Worm (Caenorhabditis elegans) whole organism, young adult: ENCODE measurements around the gene C48D1.9.

ENCODE experiments used
- B0261.1 ChIP-seq: sonication (generic microtip); optimal IDR thresholded peaks from 2 replicates; lab custom pipeline; 2016; ENCODE audit warnings: mild to moderate bottlenecking, missing genetic modification characterization, moderate library complexity, missing compliant biosample characterization
- B0336.3 ChIP-seq: fragments of 200-800 bp; sonication (Bioruptor generic); IDR thresholded peaks from 2 replicates; pipeline ENCODE4 v1.3.6; 2022; ENCODE audit warnings: missing genetic modification characterization, missing compliant biosample characterization
- C06A6.2 ChIP-seq: fragments of 200-800 bp; sonication (Bioruptor generic); conservative IDR thresholded peaks from 2 replicates; pipeline ENCODE4 v1.3.6; 2022; ENCODE audit warnings: missing genetic modification characterization, missing compliant biosample characterization
- C17E4.6 ChIP-seq: fragments of 200-800 bp; sonication (Bioruptor generic); IDR thresholded peaks from 2 replicates; pipeline ENCODE4 v1.3.6; 2022; ENCODE audit warnings: missing genetic modification reagents, missing genetic modification characterization, missing compliant biosample characterization
- F22D6.2 ChIP-seq: sonication (generic microtip); optimal IDR thresholded peaks from 2 replicates; lab custom pipeline; 2016; ENCODE audit warnings: mild to moderate bottlenecking, missing genetic modification characterization, missing compliant biosample characterization
- F33H1.4 ChIP-seq: fragments of 200-800 bp; sonication (Bioruptor generic); IDR thresholded peaks from 2 replicates; pipeline ENCODE4 v1.3.6; 2022; ENCODE audit warnings: missing genetic modification reagents, missing genetic modification characterization, missing compliant biosample characterization
- F52B5.7 ChIP-seq: sonication (generic microtip); optimal IDR thresholded peaks from 2 replicates; lab custom pipeline; 2016; ENCODE audit warnings: mild to moderate bottlenecking, missing genetic modification characterization, missing compliant biosample characterization
- F55B11.4 ChIP-seq: sonication (generic microtip); optimal IDR thresholded peaks from 2 replicates; lab custom pipeline; 2016; ENCODE audit warnings: missing compliant biosample characterization, missing genetic modification characterization, borderline replicate concordance; ENCODE audit not compliant: insufficient read depth
- K12H6.12 ChIP-seq: fragments of 200-800 bp; sonication (Bioruptor generic); optimal IDR thresholded peaks from 2 replicates; lab custom pipeline; 2018; ENCODE audit warnings: mild to moderate bottlenecking, missing genetic modification characterization, missing compliant biosample characterization
- Y53F4B.3 ChIP-seq: fragments of 200-800 bp; sonication (Bioruptor generic); IDR thresholded peaks from 2 replicates; pipeline ENCODE4 v1.3.6; 2022; ENCODE audit warnings: missing genetic modification reagents, missing genetic modification characterization, missing compliant biosample characterization
- Y53G8AR.9 ChIP-seq: fragments of 200-800 bp; sonication (Bioruptor generic); conservative IDR thresholded peaks from 2 replicates; pipeline ENCODE4 v1.3.6; 2022; ENCODE audit warnings: missing genetic modification reagents, missing genetic modification characterization, missing compliant biosample characterization
- Y56A3A.18 ChIP-seq: fragments of 200-800 bp; sonication (Bioruptor generic); IDR thresholded peaks from 2 replicates; pipeline ENCODE4 v1.3.6; 2022; ENCODE audit warnings: missing genetic modification reagents, missing genetic modification characterization, missing compliant biosample characterization
- Y79H2A.3 ChIP-seq: fragments of 200-800 bp; sonication (Bioruptor generic); conservative IDR thresholded peaks from 2 replicates; pipeline ENCODE4 v1.3.6; 2022; ENCODE audit warnings: missing genetic modification reagents, missing genetic modification characterization, missing compliant biosample characterization
- ama-1 ChIP-seq, 3 experiments: fragments of 150-350 bp in 1 of 3; sonication (generic microtip) in 2 of 3; optimal IDR thresholded peaks; 2 replicates each; lab custom pipeline; 2014 to 2018; ENCODE audit warnings: missing biosample characterization in 2 of 3, missing genetic modification characterization in 2 of 3, missing genetic modification reagents in 2 of 3
- aptf-2 ChIP-seq: fragments of 200-800 bp; sonication (Bioruptor generic); conservative IDR thresholded peaks from 2 replicates; pipeline ENCODE4 v1.3.6; 2022; ENCODE audit warnings: missing genetic modification reagents, missing genetic modification characterization, missing compliant biosample characterization
- atf-7 ChIP-seq: sonication (generic microtip); optimal IDR thresholded peaks from 2 replicates; lab custom pipeline; 2017; ENCODE audit warnings: mild to moderate bottlenecking, missing genetic modification characterization, missing compliant biosample characterization
- die-1 ChIP-seq: sonication (generic microtip); optimal IDR thresholded peaks from 2 replicates; lab custom pipeline; 2016; ENCODE audit warnings: missing genotype, mild to moderate bottlenecking, missing genetic modification characterization, missing compliant biosample characterization
- efl-1 ChIP-seq: fragments of 150-350 bp; optimal IDR thresholded peaks from 2 replicates; lab custom pipeline; 2014; ENCODE audit warnings: missing biosample characterization, missing genetic modification reagents, missing genetic modification characterization
- egl-18 ChIP-seq: fragments of 200-800 bp; sonication (Bioruptor generic); IDR thresholded peaks from 2 replicates; pipeline ENCODE4 v1.3.6; 2022; ENCODE audit warnings: missing genetic modification reagents, missing genetic modification characterization, missing compliant biosample characterization
- hlh-12 ChIP-seq: sonication (generic microtip); optimal IDR thresholded peaks from 2 replicates; lab custom pipeline; 2016; ENCODE audit warnings: missing genetic modification characterization, missing compliant biosample characterization
- hrde-1 ChIP-seq: sonication (generic microtip); optimal IDR thresholded peaks from 2 replicates; lab custom pipeline; 2016; ENCODE audit warnings: missing genetic modification characterization, mild to moderate bottlenecking, missing compliant biosample characterization, moderate library complexity, missing genotype, missing genetic modification reagents, borderline replicate concordance
- let-526 ChIP-seq: fragments of 200-800 bp; sonication (Bioruptor generic); IDR thresholded peaks from 2 replicates; pipeline ENCODE4 v1.3.6; 2022; ENCODE audit warnings: missing genetic modification reagents, missing genetic modification characterization, missing compliant biosample characterization
- lin-35 ChIP-seq, 3 experiments: fragments of 150-350 bp in 2 of 3; sonication (generic microtip) in 1 of 3; optimal IDR thresholded peaks; 2 replicates each; lab custom pipeline; 2014 to 2018; ENCODE audit warnings: missing biosample characterization in 3 of 3, missing genetic modification characterization in 3 of 3, missing genetic modification reagents in 3 of 3
- madf-3 ChIP-seq: fragments of 200-800 bp; sonication (Bioruptor generic); IDR thresholded peaks from 2 replicates; pipeline ENCODE4 v1.3.6; 2022; ENCODE audit warnings: missing genetic modification reagents, missing genetic modification characterization, missing compliant biosample characterization
- madf-6 ChIP-seq: fragments of 200-800 bp; sonication (Bioruptor generic); IDR thresholded peaks from 2 replicates; pipeline ENCODE4 v1.3.6; 2022; ENCODE audit warnings: missing genetic modification reagents, missing genetic modification characterization, missing compliant biosample characterization
- mcd-1 ChIP-seq: fragments of 200-800 bp; sonication (Bioruptor generic); IDR thresholded peaks from 2 replicates; pipeline ENCODE4 v1.3.6; 2022; ENCODE audit warnings: missing genetic modification reagents, missing genetic modification characterization, missing compliant biosample characterization
- mes-4 ChIP-seq: sonication (generic microtip); optimal IDR thresholded peaks from 2 replicates; lab custom pipeline; 2016; ENCODE audit warnings: missing genotype, missing genetic modification characterization, missing compliant biosample characterization
- mxl-1 ChIP-seq: sonication (generic microtip); optimal IDR thresholded peaks from 2 replicates; lab custom pipeline; 2016; ENCODE audit warnings: missing genetic modification characterization, missing compliant biosample characterization
- nfya-1 ChIP-seq: sonication (generic microtip); optimal IDR thresholded peaks from 2 replicates; lab custom pipeline; 2017; ENCODE audit warnings: antibody characterized with exemption, missing compliant biosample characterization, missing genetic modification characterization, borderline replicate concordance; ENCODE audit not compliant: insufficient read depth
- repo-1 ChIP-seq: sonication (generic microtip); optimal IDR thresholded peaks from 2 replicates; lab custom pipeline; 2017; ENCODE audit warnings: mild to moderate bottlenecking, missing genetic modification characterization, missing compliant biosample characterization
- unc-130 ChIP-seq: sonication (generic microtip); optimal IDR thresholded peaks from 2 replicates; lab custom pipeline; 2016; ENCODE audit warnings: missing genetic modification reagents, missing genetic modification characterization, missing compliant biosample characterization
- ztf-22 ChIP-seq: fragments of 200-800 bp; sonication (Bioruptor generic); optimal IDR thresholded peaks from 2 replicates; lab custom pipeline; 2018; ENCODE audit warnings: mild to moderate bottlenecking, missing genetic modification characterization, moderate library complexity, missing compliant biosample characterization
- ztf-6 ChIP-seq: fragments of 200-800 bp; sonication (Bioruptor generic); IDR thresholded peaks from 2 replicates; pipeline ENCODE4 v1.3.6; 2022; ENCODE audit warnings: missing genetic modification reagents, missing genetic modification characterization, missing compliant biosample characterization

C48D1.9 gene

DNA sequence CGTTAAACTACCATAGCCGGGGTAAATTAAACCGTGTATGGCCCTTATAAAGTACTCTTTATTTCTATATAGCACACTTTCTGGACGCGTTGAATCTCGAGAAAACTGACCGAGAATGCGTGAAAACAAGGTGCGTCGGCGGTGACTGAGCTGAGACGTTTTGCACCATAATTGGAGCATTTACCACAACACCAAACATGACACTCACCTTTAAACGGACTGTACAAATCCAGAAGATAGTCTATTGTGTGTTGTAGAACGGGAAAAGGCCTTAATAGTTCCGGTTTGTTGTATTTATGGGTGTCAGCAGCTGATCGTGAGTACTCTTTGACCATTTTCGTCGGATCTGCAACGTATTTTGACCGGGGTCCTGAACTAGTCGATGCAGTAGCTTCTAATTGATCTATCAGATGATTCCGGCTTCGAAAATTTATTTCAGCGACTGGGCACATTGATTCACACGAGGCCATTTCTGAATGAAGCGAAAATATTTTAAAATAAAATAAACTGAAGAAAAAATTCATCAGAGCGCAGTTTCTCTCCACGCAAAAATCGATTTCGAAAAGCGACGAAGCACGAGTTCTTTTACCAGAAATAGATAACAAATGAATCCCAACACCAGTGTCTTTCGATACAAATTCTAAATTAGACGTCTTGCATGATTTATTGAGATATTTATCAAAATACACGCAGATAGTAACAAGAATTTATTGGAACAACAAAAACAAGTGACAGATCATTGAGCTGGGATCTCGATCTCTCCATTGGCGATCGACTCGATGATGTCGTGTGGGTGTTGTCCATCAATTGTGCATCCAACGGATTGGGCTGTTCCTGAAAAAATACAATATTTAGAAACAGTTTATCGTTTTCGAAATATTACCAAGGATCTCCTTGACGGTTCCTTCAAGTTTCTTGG lies 29.7 kb upstream of the C48D1.9 start, which contains the start of gene tag-115 (continued):
- TF ChIP-seq unc-130: peak; percentile 63
- no peak for TF ChIP-seq ztf-6 (GFP tag; lab: Robert Waterston, UW)
- no peak for TF ChIP-seq F52B5.7 (tag; lab: Kevin White, UChicago)
- TF ChIP-seq efl-1: peak; percentile 6
- no peak for TF ChIP-seq egl-18
- no peak for TF ChIP-seq hlh-12 (tag; lab: Kevin White, UChicago)

ce11 chrIV:13236485-13236884 lies 27.0 kb upstream of the C48D1.9 start, which contains the start of gene pwp-1:
TSS of gene pwp-1 (minus strand) at chrIV:13236585.
- TF ChIP-seq madf-6 (GFP tag; lab: Robert Waterston, UW) (no peak), Y79H2A.3 (GFP tag; lab: Robert Waterston, UW) (no peak), atf-7 (tag; lab: Kevin White, UChicago) (no peak), mes-4 (no peak), let-526 (GFP tag; lab: Robert Waterston, UW) (no peak), F55B11.4 (tag; lab: Kevin White, UChicago) (no peak), lin-35 (GFP tag; optimal IDR thresholded peaks at IDR 0.05; lab: Kevin White, UChicago) (no peak)

ce11 chrIV:13231393-13231792 lies 21.9 kb upstream of the C48D1.9 start:
- TF ChIP-seq repo-1 (tag; lab: Kevin White, UChicago) (no peak), mcd-1 (no peak), ztf-22 (GFP tag; lab: Kevin White, UChicago) (no peak), C17E4.6 (GFP tag; lab: Robert Waterston, UW) (no peak), aptf-2 (GFP tag; lab: Robert Waterston, UW) (no peak), K12H6.12 (tag; lab: Kevin White, UChicago) (no peak)

DNA sequence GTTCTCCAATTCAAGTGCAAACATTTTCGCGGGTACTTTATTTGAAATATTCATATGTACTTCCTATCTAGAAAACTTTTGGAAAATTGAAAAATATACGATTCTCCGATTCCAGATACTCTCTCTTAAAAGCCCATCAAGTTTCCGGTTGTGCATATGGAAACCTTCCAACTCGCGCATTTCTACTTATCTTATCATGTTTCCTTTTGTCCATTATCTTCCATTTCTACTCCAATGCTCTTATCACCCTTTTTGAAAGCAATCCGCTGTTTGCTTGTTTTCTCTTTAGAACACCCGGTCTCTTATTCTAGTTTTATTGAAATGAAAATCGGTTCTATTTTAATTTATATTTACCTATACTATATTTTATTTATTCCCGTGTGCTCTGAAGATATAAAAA lies 12.2 kb upstream of the C48D1.9 start, which contains the start of gene C48D1.5:
Gene C48D1.5, plus strand, starts transcription at position 301 of the 400 bp plus-strand sequence.
- TF ChIP-seq Y53G8AR.9 (GFP tag; lab: Robert Waterston, UW) (no peak), F22D6.2 (tag; lab: Kevin White, UChicago) (no peak), Y56A3A.18 (no peak), hrde-1 (tag; lab: Kevin White, UChicago) (no peak), die-1 (tag; lab: Kevin White, UChicago) (no peak), B0336.3 (GFP tag; lab: Robert Waterston, UW) (no peak), C17E4.6 (GFP tag; lab: Robert Waterston, UW) (no peak), nfya-1 (tag; lab: Kevin White, UChicago) (no peak), Y53F4B.3 (GFP tag; lab: Robert Waterston, UW) (no peak), ama-1 (optimal IDR thresholded peaks at IDR 0.05; lab: Kevin White, UChicago) (no peak), ama-1 (GFP tag; optimal IDR thresholded peaks at IDR 0.05; lab: Kevin White, UChicago) (no peak), F33H1.4 (GFP tag; lab: Robert Waterston, UW) (no peak), mxl-1 (tag; lab: Kevin White, UChicago) (no peak)

DNA sequence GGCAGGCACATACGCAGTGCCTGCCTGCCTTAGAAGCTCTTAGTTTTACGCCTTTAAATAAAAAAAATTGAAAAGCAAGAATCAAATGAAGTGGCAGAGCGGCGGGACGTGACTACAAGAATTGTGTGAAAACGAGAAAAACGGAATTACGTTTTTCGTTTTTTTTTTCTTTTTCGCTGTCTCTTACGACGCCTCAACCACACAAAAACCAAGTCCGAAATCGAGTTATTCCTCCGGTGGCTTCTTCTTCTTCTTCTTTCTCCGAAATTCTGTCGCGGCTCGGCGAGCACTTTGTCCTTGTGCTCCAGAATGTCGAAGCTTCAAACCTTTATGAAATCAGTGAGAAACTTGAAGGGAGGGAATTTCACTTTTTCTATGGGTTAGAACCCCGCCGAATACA lies 11.1 kb upstream of the C48D1.9 start:
- no peak for TF ChIP-seq B0261.1 (tag; lab: Kevin White, UChicago)
- no peak for TF ChIP-seq C06A6.2 (GFP tag; lab: Robert Waterston, UW)
- no peak for TF ChIP-seq madf-3 (GFP tag; lab: Robert Waterston, UW)
